Worm (Caenorhabditis elegans) whole organism, L1 larva: ENCODE data around the gene Y116A8A.6.

Experiments used
- ama-1 ChIP-seq: fragments of 150-350 bp; optimal IDR thresholded peaks from 2 replicates; lab custom pipeline; 2014
- ceh-82 ChIP-seq, 3 experiments: fragments of 150-350 bp in 1 of 3; sonication (generic microtip) in 2 of 3; optimal IDR thresholded peaks; 2 replicates each; lab custom pipeline; 2014 to 2017; ENCODE audit warnings: missing biosample characterization in 3 of 3, missing genetic modification characterization in 3 of 3
- dpl-1 ChIP-seq, 3 experiments: fragments of 150-350 bp in 2 of 3; sonication (generic microtip) in 1 of 3; optimal IDR thresholded peaks; 2 replicates each; lab custom pipeline; 2014 to 2017; ENCODE audit warnings: missing biosample characterization in 3 of 3, missing genetic modification characterization in 3 of 3, missing genetic modification reagents in 3 of 3
- efl-1 ChIP-seq, 4 experiments: fragments of 150-350 bp; optimal IDR thresholded peaks in 3 of 4; peaks in 1 of 4; 1 replicate in 1 of 4; 2 replicates in 3 of 4; lab custom pipeline; 2014; ENCODE audit warnings: missing biosample characterization in 2 of 4, missing genetic modification characterization in 2 of 4, missing genetic modification reagents in 2 of 4
- egl-13 ChIP-seq: sonication (generic microtip); optimal IDR thresholded peaks from 2 replicates; lab custom pipeline; 2016; ENCODE audit warnings: missing genotype, missing genetic modification reagents, missing genetic modification characterization, missing compliant biosample characterization
- egl-27 ChIP-seq, 2 experiments: fragments of 150-350 bp in 1 of 2; sonication (generic microtip); optimal IDR thresholded peaks; 3 replicates each; lab custom pipeline; 2017 to 2018; ENCODE audit warnings: missing biosample characterization in 2 of 2, missing genetic modification characterization in 2 of 2, missing genetic modification reagents in 2 of 2
- fos-1 ChIP-seq: fragments of 150-350 bp; optimal IDR thresholded peaks from 2 replicates; lab custom pipeline; 2014; ENCODE audit warnings: missing biosample characterization, missing genetic modification characterization
- lsy-2 ChIP-seq, 2 experiments: fragments of 150-350 bp; optimal IDR thresholded peaks; 2 replicates each; lab custom pipeline; 2014; ENCODE audit warnings: missing biosample characterization in 2 of 2, missing genetic modification characterization in 2 of 2
- nhr-77 ChIP-seq: fragments of 150-350 bp; optimal IDR thresholded peaks from 2 replicates; lab custom pipeline; 2014; ENCODE audit warnings: missing biosample characterization, missing genetic modification characterization
- tbx-2 ChIP-seq: sonication (generic microtip); optimal IDR thresholded peaks from 2 replicates; lab custom pipeline; 2016; ENCODE audit warnings: missing genetic modification characterization, missing compliant biosample characterization
- unc-130 ChIP-seq: fragments of 150-350 bp; optimal IDR thresholded peaks from 2 replicates; lab custom pipeline; 2017; ENCODE audit warnings: missing biosample characterization, missing genetic modification characterization, inconsistent platforms
- unc-62 ChIP-seq: fragments of 150-350 bp; optimal IDR thresholded peaks from 2 replicates; lab custom pipeline; 2014; ENCODE audit warnings: missing biosample characterization, missing genetic modification reagents, missing genetic modification characterization
- zag-1 ChIP-seq: fragments of 150-350 bp; optimal IDR thresholded peaks from 2 replicates; lab custom pipeline; 2014; ENCODE audit warnings: missing biosample characterization, missing genetic modification characterization

- TF ChIP-seq ama-1 (lab: Kevin White, UChicago): no peak
- TF ChIP-seq unc-130 (tag; lab: Kevin White, UChicago): peak; percentile 82
- peak; percentile 47 for TF ChIP-seq nhr-77
- TF ChIP-seq ceh-82 (tag; optimal IDR thresholded peaks at IDR 0.05; lab: Kevin White, UChicago): peak; percentile 83 to 91 (median 83)
- peak; percentile 81 for TF ChIP-seq tbx-2 (tag; lab: Kevin White, UChicago)
- no peak for TF ChIP-seq egl-13 (tag; lab: Kevin White, UChicago)
- TF ChIP-seq unc-62 (GFP tag; lab: Kevin White, UChicago): no peak
- no peak for TF ChIP-seq egl-27 (tag; optimal IDR thresholded peaks at IDR 0.05; lab: Kevin White, UChicago)
- no peak for TF ChIP-seq zag-1 (tag; lab: Kevin White, UChicago)
- TF ChIP-seq lsy-2 (tag; optimal IDR thresholded peaks at IDR 0.05; lab: Kevin White, UChicago): peak; percentile 77 to 87
- peak; percentile 76 to 79 for TF ChIP-seq efl-1 (optimal IDR thresholded peaks at IDR 0.05; lab: Kevin White, UChicago)
- TF ChIP-seq efl-1 (GFP tag; optimal IDR thresholded peaks at IDR 0.05 in 1 of 2; lab: Kevin White, UChicago): peak; percentile 70 to 97
- peak; percentile 40 for TF ChIP-seq fos-1
- peak; percentile 59 to 77 (median 70) for TF ChIP-seq dpl-1 (GFP tag; optimal IDR thresholded peaks at IDR 0.05; lab: Kevin White, UChicago)
Measured at ce11 chrIV:16865487-16865886, 36.9 kb upstream of the Y116A8A.6 start, which contains the start of gene gtsf-1.
